Fruit fly (Drosophila melanogaster) whole organism, pupa: ENCODE measurements around the gene CkIIalpha-i1.

Experiments
- CG10348 ChIP-seq: fragments of 200-800 bp; sonication (Bioruptor generic); IDR thresholded peaks from 2 replicates; pipeline ENCODE4 v1.3.6; 2022; ENCODE audit warnings: missing biosample characterization, missing genetic modification characterization
- CG12605 ChIP-seq: fragments of 200-800 bp; sonication (Bioruptor generic); IDR thresholded peaks from 2 replicates; pipeline ENCODE4 v1.3.6; 2022; ENCODE audit warnings: missing biosample characterization, missing genetic modification characterization
- CG13204 ChIP-seq: fragments of 200-800 bp; sonication (Bioruptor generic); optimal IDR thresholded peaks from 2 replicates; lab custom pipeline; 2018; ENCODE audit warnings: missing biosample characterization, mild to moderate bottlenecking, missing genetic modification characterization, moderate library complexity
- CG14655 ChIP-seq: fragments of 200-800 bp; sonication (Bioruptor generic); optimal IDR thresholded peaks from 3 replicates; lab custom pipeline; 2017; ENCODE audit warnings: mild to moderate bottlenecking, missing biosample characterization, missing genetic modification reagents, missing genetic modification characterization
- CG15710 ChIP-seq: fragments of 200-800 bp; sonication (Bioruptor generic); optimal IDR thresholded peaks from 2 replicates; lab custom pipeline; 2018; ENCODE audit warnings: missing biosample characterization, mild to moderate bottlenecking, missing genetic modification characterization, moderate library complexity
- CG17806 ChIP-seq: fragments of 200-800 bp; sonication (Bioruptor generic); optimal IDR thresholded peaks from 2 replicates; lab custom pipeline; 2018; ENCODE audit warnings: missing biosample characterization, mild to moderate bottlenecking, missing genetic modification characterization, moderate library complexity
- CG32121 ChIP-seq: fragments of 200-800 bp; sonication (Bioruptor generic); IDR thresholded peaks from 2 replicates; pipeline ENCODE4 v1.3.6; 2022; ENCODE audit warnings: missing biosample characterization, missing genetic modification characterization
- CG34367 ChIP-seq: fragments of 200-800 bp; sonication (Bioruptor generic); optimal IDR thresholded peaks from 2 replicates; lab custom pipeline; 2018; ENCODE audit warnings: missing biosample characterization, mild to moderate bottlenecking, missing genetic modification characterization
- CG4496 ChIP-seq: fragments of 200-800 bp; sonication (Bioruptor generic); IDR thresholded peaks from 3 replicates; pipeline ENCODE4 v1.3.6; 2022; ENCODE audit warnings: missing biosample characterization, missing genetic modification characterization
- CG8159 ChIP-seq: fragments of 200-800 bp; sonication (Bioruptor generic); optimal IDR thresholded peaks from 3 replicates; lab custom pipeline; 2018; ENCODE audit warnings: missing biosample characterization, mild to moderate bottlenecking, missing genetic modification characterization, moderate library complexity
- CG8301 ChIP-seq: fragments of 200-800 bp; sonication (Bioruptor generic); optimal IDR thresholded peaks from 2 replicates; lab custom pipeline; 2018; ENCODE audit warnings: missing biosample characterization, mild to moderate bottlenecking, missing genetic modification characterization
- CG9948 ChIP-seq: fragments of 200-800 bp; sonication (Bioruptor generic); optimal IDR thresholded peaks from 2 replicates; lab custom pipeline; 2018; ENCODE audit warnings: missing biosample characterization, mild to moderate bottlenecking, missing genetic modification characterization, moderate library complexity
- D1 ChIP-seq: fragments of 200-800 bp; sonication (Bioruptor generic); optimal IDR thresholded peaks from 2 replicates; lab custom pipeline; 2018; ENCODE audit warnings: missing biosample characterization, mild to moderate bottlenecking, missing genetic modification characterization, moderate library complexity
- EcR ChIP-seq: fragments of 200-800 bp; sonication (Bioruptor generic); optimal IDR thresholded peaks from 3 replicates; lab custom pipeline; 2019; ENCODE audit warnings: missing biosample characterization, missing genetic modification characterization, mild to moderate bottlenecking, moderate library complexity, missing genetic modification reagents
- Ets98B ChIP-seq: fragments of 200-800 bp; sonication (Bioruptor generic); IDR thresholded peaks from 2 replicates; pipeline ENCODE4 v1.3.6; 2022; ENCODE audit warnings: missing biosample characterization, missing genetic modification characterization
- Pif1A ChIP-seq: fragments of 200-800 bp; sonication (Bioruptor generic); optimal IDR thresholded peaks from 3 replicates; lab custom pipeline; 2016; ENCODE audit warnings: missing biosample characterization, missing genetic modification characterization
- Pif1B ChIP-seq: fragments of 200-800 bp; sonication (Bioruptor generic); optimal IDR thresholded peaks from 3 replicates; lab custom pipeline; 2016; ENCODE audit warnings: missing biosample characterization, missing genetic modification characterization
- Snoo ChIP-seq: fragments of 200-800 bp; sonication (Bioruptor generic); optimal IDR thresholded peaks from 3 replicates; lab custom pipeline; 2017; ENCODE audit warnings: missing biosample characterization, mild to moderate bottlenecking, missing genetic modification characterization, inconsistent platforms
- fd96Ca ChIP-seq: fragments of 200-800 bp; sonication (Bioruptor generic); IDR thresholded peaks from 3 replicates; pipeline ENCODE4 v1.3.6; 2022; ENCODE audit warnings: missing biosample characterization, missing genetic modification characterization
- gl ChIP-seq: fragments of 200-800 bp; sonication (Bioruptor generic); optimal IDR thresholded peaks from 2 replicates; lab custom pipeline; 2018; ENCODE audit warnings: missing biosample characterization, mild to moderate bottlenecking, missing genetic modification characterization

The CkIIalpha-i1 gene

dm6 chr3L:15816714-15817113 is at the start of gene CkIIalpha-i1:
Gene CkIIalpha-i1 (plus strand): TSS chr3L:15816979.
- no peak for TF ChIP-seq D1 (tag; lab: Kevin White, UChicago)

- TF ChIP-seq Snoo (tag; lab: Kevin White, UChicago) (no peak), CG10348 (GFP tag; lab: Robert Waterston, UW) (no peak), CG14655 (GFP tag; lab: Kevin White, UChicago) (peak; percentile 27), gl (tag; lab: Kevin White, UChicago) (no peak), CG17806 (tag; lab: Kevin White, UChicago) (peak; percentile 1)
- TF ChIP-seq, all 21 proteins: peak for 2
Observed at dm6 chr3L:15768947-15769389, 47.8 kb upstream of the CkIIalpha-i1 start.

- TF ChIP-seq Pif1B (GFP tag; lab: Kevin White, UChicago) (no peak), EcR (GFP tag; lab: Kevin White, UChicago) (no peak), Pif1A (no peak), CG8301 (no peak), CG12605 (GFP tag; lab: Robert Waterston, UW) (no peak), CG34367 (tag; lab: Kevin White, UChicago) (no peak), CG15710 (tag; lab: Kevin White, UChicago) (no peak), Ets98B (GFP tag; lab: Robert Waterston, UW) (no peak), CG17806 (tag; lab: Kevin White, UChicago) (no peak), CG32121 (GFP tag; lab: Robert Waterston, UW) (no peak), CG14655 (GFP tag; lab: Kevin White, UChicago) (no peak), CG9948 (tag; lab: Kevin White, UChicago) (no peak), CG10348 (GFP tag; lab: Robert Waterston, UW) (no peak), CG4496 (no peak), fd96Ca (no peak), CG8159 (tag; lab: Kevin White, UChicago) (no peak), D1 (tag; lab: Kevin White, UChicago) (no peak), Snoo (tag; lab: Kevin White, UChicago) (no peak)
- TF ChIP-seq, all 21 proteins: peak for 0
Observed at dm6 chr3L:15771565-15771964, 45.2 kb upstream of the CkIIalpha-i1 start.

dm6 chr3L:15772239-15772638 is 44.5 kb upstream of the CkIIalpha-i1 start:
- TF ChIP-seq CG8159 (tag; lab: Kevin White, UChicago) (no peak), gl (tag; lab: Kevin White, UChicago) (no peak), Pif1B (GFP tag; lab: Kevin White, UChicago) (no peak), CG8301 (no peak)

- TF ChIP-seq CG12605 (GFP tag; lab: Robert Waterston, UW) (no peak), gl (tag; lab: Kevin White, UChicago) (no peak), CG9948 (tag; lab: Kevin White, UChicago) (peak; percentile 25), CG8159 (tag; lab: Kevin White, UChicago) (peak; percentile 43), CG8301 (peak; percentile 7), CG32121 (GFP tag; lab: Robert Waterston, UW) (no peak), CG14655 (GFP tag; lab: Kevin White, UChicago) (peak; percentile 50), Ets98B (GFP tag; lab: Robert Waterston, UW) (no peak), Pif1B (GFP tag; lab: Kevin White, UChicago) (no peak)
Observed at dm6 chr3L:15775498-15775897, 41.3 kb upstream of the CkIIalpha-i1 start.

dm6 chr3L:15777383-15777782 is 39.4 kb upstream of the CkIIalpha-i1 start:
- no peak for TF ChIP-seq CG4496
- TF ChIP-seq Pif1B (GFP tag; lab: Kevin White, UChicago): no peak
- TF ChIP-seq CG15710 (tag; lab: Kevin White, UChicago): no peak
- no peak for TF ChIP-seq CG13204 (GFP tag; lab: Kevin White, UChicago)
- TF ChIP-seq Pif1A: no peak
- no peak for TF ChIP-seq EcR (GFP tag; lab: Kevin White, UChicago)
- no peak for TF ChIP-seq Snoo (tag; lab: Kevin White, UChicago)
- no peak for TF ChIP-seq CG8301
- TF ChIP-seq CG34367 (tag; lab: Kevin White, UChicago): no peak
- no peak for TF ChIP-seq CG32121 (GFP tag; lab: Robert Waterston, UW)
- TF ChIP-seq CG12605 (GFP tag; lab: Robert Waterston, UW): no peak
- no peak for TF ChIP-seq CG8159 (tag; lab: Kevin White, UChicago)
- no peak for TF ChIP-seq CG17806 (tag; lab: Kevin White, UChicago)
- TF ChIP-seq D1 (tag; lab: Kevin White, UChicago): no peak
- TF ChIP-seq CG10348 (GFP tag; lab: Robert Waterston, UW): no peak
- no peak for TF ChIP-seq fd96Ca
- no peak for TF ChIP-seq CG14655 (GFP tag; lab: Kevin White, UChicago)

dm6 chr3L:15777839-15778238 is 38.9 kb upstream of the CkIIalpha-i1 start:
- TF ChIP-seq CG14655 (GFP tag; lab: Kevin White, UChicago) (no peak), CG8159 (tag; lab: Kevin White, UChicago) (no peak), CG4496 (no peak), CG10348 (GFP tag; lab: Robert Waterston, UW) (no peak)
- TF ChIP-seq, all 21 proteins: peak for 0
